Worm (Caenorhabditis elegans): ENCODE data around the gene bgnt-1.5.

bgnt-1.5 gene

DNA sequence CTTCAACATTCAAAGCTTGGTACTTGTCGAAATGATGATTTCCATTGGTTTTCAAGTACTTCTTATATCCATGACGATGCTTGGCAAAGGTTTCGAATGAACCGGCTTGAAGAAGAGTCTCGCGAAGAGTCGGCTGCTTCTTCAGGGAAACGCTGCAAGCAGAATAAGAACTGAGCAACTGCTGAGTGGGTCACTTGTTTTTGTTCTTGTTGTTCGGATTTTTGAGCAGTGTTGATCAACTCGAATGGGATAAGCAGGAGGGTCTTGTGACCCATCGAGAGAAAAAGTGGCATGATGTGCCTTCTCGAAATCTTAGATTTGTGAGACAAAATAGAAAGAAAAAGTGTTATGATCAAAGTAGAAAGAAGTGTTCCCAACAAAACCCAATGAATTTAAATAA lies 11.6 kb downstream of the bgnt-1.5 start:
- no peak for TF ChIP-seq ttx-3 (tag; optimal IDR thresholded peaks at IDR 0.05)
- TF ChIP-seq ceh-2 (tag; optimal IDR thresholded peaks at IDR 0.05): no peak
- no peak for TF ChIP-seq elt-2 (tag; optimal IDR thresholded peaks at IDR 0.05)
- TF ChIP-seq elt-4 (tag; optimal IDR thresholded peaks at IDR 0.05): no peak
- no peak for TF ChIP-seq ceh-34 (tag; optimal IDR thresholded peaks at IDR 0.05)
- TF ChIP-seq T23F11.4 (GFP tag; optimal IDR thresholded peaks at IDR 0.05): no peak
- no peak for TF ChIP-seq ztf-16 (tag; optimal IDR thresholded peaks at IDR 0.05)
- TF ChIP-seq ahr-1 (tag; optimal IDR thresholded peaks at IDR 0.05): no peak
- TF ChIP-seq ets-4 (tag; optimal IDR thresholded peaks at IDR 0.05): no peak
- TF ChIP-seq nhr-232 (tag; optimal IDR thresholded peaks at IDR 0.05): no peak
- no peak for TF ChIP-seq dmd-4 (tag; optimal IDR thresholded peaks at IDR 0.05; ENCODE audit: borderline replicate concordance)
- no peak for TF ChIP-seq ceh-48 (tag; optimal IDR thresholded peaks at IDR 0.05)
- TF ChIP-seq lin-11 (tag; optimal IDR thresholded peaks at IDR 0.05): no peak
- TF ChIP-seq syd-9 (tag; optimal IDR thresholded peaks at IDR 0.05): no peak
- no peak for TF ChIP-seq rnt-1 (tag; optimal IDR thresholded peaks at IDR 0.05)
- TF ChIP-seq tbx-7 (tag; optimal IDR thresholded peaks at IDR 0.05): no peak
- no peak for TF ChIP-seq dve-1 (tag; optimal IDR thresholded peaks at IDR 0.05)
- TF ChIP-seq lim-6 (tag; optimal IDR thresholded peaks at IDR 0.05): no peak
- no peak for TF ChIP-seq che-1 (tag; optimal IDR thresholded peaks at IDR 0.05)
- no peak for TF ChIP-seq fkh-6 (tag; optimal IDR thresholded peaks at IDR 0.05)

DNA sequence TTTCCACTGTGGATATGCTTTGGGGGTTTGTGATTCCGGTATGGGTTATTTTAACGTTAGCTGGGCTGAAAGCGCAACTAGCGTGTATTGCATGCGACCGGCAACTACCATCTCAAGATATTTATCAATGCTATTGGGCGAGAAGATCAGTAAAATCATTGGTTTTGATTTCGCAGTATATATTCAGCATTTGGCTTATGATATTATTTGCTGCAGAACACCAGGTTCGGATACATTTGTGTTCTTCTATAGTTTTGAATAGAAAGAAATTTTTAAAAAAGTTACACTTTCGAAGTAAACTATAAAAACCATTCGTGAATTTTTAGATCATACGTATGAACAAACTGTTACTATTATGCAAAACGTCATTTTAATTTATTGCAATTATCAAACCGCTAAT lies 14.2 kb downstream of the bgnt-1.5 start:
- TF ChIP-seq odd-2 (tag; optimal IDR thresholded peaks at IDR 0.05) (no peak), ceh-19 (GFP tag; optimal IDR thresholded peaks at IDR 0.05) (no peak), madf-2 (tag; optimal IDR thresholded peaks at IDR 0.05) (no peak), che-1 (tag; optimal IDR thresholded peaks at IDR 0.05) (no peak), hlh-30 (tag; optimal IDR thresholded peaks at IDR 0.05; ENCODE audit: insufficient read depth) (no peak), tbx-2 (tag; optimal IDR thresholded peaks at IDR 0.05) (no peak), F13H6.1 (tag; optimal IDR thresholded peaks at IDR 0.05) (no peak), ama-1 (optimal IDR thresholded peaks at IDR 0.05) (no peak), sox-4 (tag; optimal IDR thresholded peaks at IDR 0.05) (no peak), nfya-1 (tag; optimal IDR thresholded peaks at IDR 0.05) (no peak), rnt-1 (tag; optimal IDR thresholded peaks at IDR 0.05) (no peak), ets-4 (tag; optimal IDR thresholded peaks at IDR 0.05) (no peak), lin-11 (tag; optimal IDR thresholded peaks at IDR 0.05) (no peak), fkh-6 (tag; optimal IDR thresholded peaks at IDR 0.05) (no peak), ztf-16 (tag; optimal IDR thresholded peaks at IDR 0.05) (no peak), C08G9.2 (tag; optimal IDR thresholded peaks at IDR 0.05) (no peak), fkh-10 (GFP tag; optimal IDR thresholded peaks at IDR 0.05) (no peak)

DNA sequence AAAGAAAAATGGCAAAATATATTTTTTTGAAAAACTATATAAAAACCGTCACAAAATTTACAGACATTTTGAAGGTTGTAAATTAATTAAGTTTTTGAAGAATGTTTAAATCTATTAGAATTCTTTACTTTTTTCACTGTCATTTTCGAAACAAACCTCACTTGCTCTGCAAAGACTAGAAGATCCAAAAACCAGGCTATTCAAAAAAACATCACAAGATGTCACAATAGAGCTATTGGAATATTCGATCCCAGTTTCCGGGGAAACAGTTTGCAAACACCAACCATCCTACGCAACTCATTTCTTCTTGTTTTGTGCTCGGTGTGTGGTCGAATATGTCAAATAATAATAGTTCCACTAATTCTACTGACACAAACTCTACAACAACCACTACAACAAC lies 15.4 kb downstream of the bgnt-1.5 start, which contains the start of gene R12H7.4:
Gene R12H7.4 (plus strand): TSS at position 301 of the 400 bp plus-strand sequence.
- no peak for TF ChIP-seq sdc-2 (tag; optimal IDR thresholded peaks at IDR 0.05)
- no peak for TF ChIP-seq sox-4 (tag; optimal IDR thresholded peaks at IDR 0.05)
- TF ChIP-seq ahr-1 (tag; optimal IDR thresholded peaks at IDR 0.05): no peak
- no peak for TF ChIP-seq sox-2 (GFP tag; IDR thresholded peaks at IDR 0.05)
- TF ChIP-seq C38D4.7 (GFP tag; optimal IDR thresholded peaks at IDR 0.05): no peak
- TF ChIP-seq ceh-18 (tag; optimal IDR thresholded peaks at IDR 0.05): no peak
- no peak for TF ChIP-seq che-1 (tag; optimal IDR thresholded peaks at IDR 0.05)
- TF ChIP-seq npax-4 (tag; optimal IDR thresholded peaks at IDR 0.05): no peak
- TF ChIP-seq eyg-1 (tag; optimal IDR thresholded peaks at IDR 0.05): no peak
- TF ChIP-seq elt-2 (tag; optimal IDR thresholded peaks at IDR 0.05): no peak
- no peak for TF ChIP-seq ama-1 (optimal IDR thresholded peaks at IDR 0.05)
- no peak for TF ChIP-seq mec-3 (tag; optimal IDR thresholded peaks at IDR 0.05; ENCODE audit: borderline replicate concordance)
- no peak for TF ChIP-seq zip-5 (tag; optimal IDR thresholded peaks at IDR 0.05)
- TF ChIP-seq ttx-3 (tag; optimal IDR thresholded peaks at IDR 0.05): no peak
- TF ChIP-seq K09A11.1 (tag; optimal IDR thresholded peaks at IDR 0.05; ENCODE audit: insufficient read depth): no peak
- TF ChIP-seq hlh-6 (tag; optimal IDR thresholded peaks at IDR 0.05): no peak
- no peak for TF ChIP-seq Y22D7AL.16 (tag; optimal IDR thresholded peaks at IDR 0.05)

Measured in whole organism, late embryonic.